Fruit fly (Drosophila melanogaster) whole organism, embryonic: Measurements from ENCODE around the gene Nepl20.

Source experiments
- Abd-B ChIP-seq: fragments of 200-800 bp; sonication (Bioruptor generic); optimal IDR thresholded peaks from 2 replicates; lab custom pipeline; 2018; ENCODE audit warnings: missing biosample characterization, mild to moderate bottlenecking, missing genetic modification characterization, moderate library complexity
- Ada2b ChIP-seq: fragments of 200-800 bp; sonication (Bioruptor generic); IDR thresholded peaks from 2 replicates; pipeline ENCODE4 v1.3.6; 2022; ENCODE audit warnings: missing biosample characterization, missing genetic modification characterization
- B-H2 ChIP-seq: fragments of 200-800 bp; sonication (Bioruptor generic); optimal IDR thresholded peaks from 2 replicates; lab custom pipeline; 2018; ENCODE audit warnings: missing biosample characterization, mild to moderate bottlenecking, missing genetic modification characterization
- CG1024 ChIP-seq: fragments of 200-800 bp; sonication (Bioruptor generic); IDR thresholded peaks from 2 replicates; pipeline ENCODE4 v1.3.6; 2022; ENCODE audit warnings: missing biosample characterization, missing genetic modification characterization
- CG13775 ChIP-seq: fragments of 200-800 bp; sonication (Bioruptor generic); optimal IDR thresholded peaks from 3 replicates; lab custom pipeline; 2017; ENCODE audit warnings: missing biosample characterization, mild to moderate bottlenecking, missing genetic modification characterization
- CG14441 ChIP-seq: fragments of 200-800 bp; sonication (Bioruptor generic); IDR thresholded peaks from 2 replicates; pipeline ENCODE4 v1.3.6; 2022; ENCODE audit warnings: missing biosample characterization, missing genetic modification characterization
- CG15269 ChIP-seq: fragments of 200-800 bp; sonication (Bioruptor generic); optimal IDR thresholded peaks from 2 replicates; lab custom pipeline; 2018; ENCODE audit warnings: missing biosample characterization, mild to moderate bottlenecking, missing genetic modification characterization, moderate library complexity
- CG15696 ChIP-seq: fragments of 200-800 bp; sonication (Bioruptor generic); optimal IDR thresholded peaks from 2 replicates; lab custom pipeline; 2019; ENCODE audit warnings: missing biosample characterization, mild to moderate bottlenecking, missing genetic modification characterization, moderate library complexity
- CG16815 ChIP-seq: fragments of 200-800 bp; sonication (Bioruptor generic); optimal IDR thresholded peaks from 3 replicates; lab custom pipeline; 2017; ENCODE audit warnings: missing biosample characterization, mild to moderate bottlenecking, missing genetic modification characterization
- CG16863 ChIP-seq: fragments of 200-800 bp; sonication (Bioruptor generic); optimal IDR thresholded peaks from 3 replicates; lab custom pipeline; 2016; ENCODE audit warnings: missing biosample characterization, missing genetic modification characterization
- CG17359 ChIP-seq: fragments of 200-800 bp; sonication (Bioruptor generic); optimal IDR thresholded peaks from 3 replicates; lab custom pipeline; 2018; ENCODE audit warnings: missing biosample characterization, mild to moderate bottlenecking, missing genetic modification characterization, moderate library complexity
- CG31365 ChIP-seq: fragments of 200-800 bp; sonication (Bioruptor generic); optimal IDR thresholded peaks from 2 replicates; lab custom pipeline; 2018; ENCODE audit warnings: missing biosample characterization, mild to moderate bottlenecking, missing genetic modification characterization
- CG33213 ChIP-seq: fragments of 200-800 bp; sonication (Bioruptor generic); optimal IDR thresholded peaks from 3 replicates; lab custom pipeline; 2016; ENCODE audit warnings: missing biosample characterization, missing genetic modification characterization
- CG34422 ChIP-seq: fragments of 200-800 bp; sonication (Bioruptor generic); IDR thresholded peaks from 3 replicates; pipeline ENCODE4 v1.3.6; 2022; ENCODE audit warnings: missing biosample characterization, missing genetic modification characterization
- CG6683 ChIP-seq: fragments of 200-800 bp; sonication (Bioruptor generic); optimal IDR thresholded peaks from 2 replicates; lab custom pipeline; 2017; ENCODE audit warnings: missing biosample characterization, mild to moderate bottlenecking, missing genetic modification characterization, missing genetic modification reagents
- CG6689 ChIP-seq: fragments of 200-800 bp; sonication (Bioruptor generic); IDR thresholded peaks from 2 replicates; pipeline ENCODE4 v1.3.6; 2022; ENCODE audit warnings: missing biosample characterization, missing genetic modification characterization
- CG7987 ChIP-seq: fragments of 200-800 bp; sonication (Bioruptor generic); optimal IDR thresholded peaks from 2 replicates; lab custom pipeline; 2018; ENCODE audit warnings: missing biosample characterization, mild to moderate bottlenecking, missing genetic modification characterization, moderate library complexity
- CG9215 ChIP-seq: fragments of 200-800 bp; sonication (Bioruptor generic); IDR thresholded peaks from 2 replicates; pipeline ENCODE4 v1.3.6; 2022; ENCODE audit warnings: missing biosample characterization, missing genetic modification characterization
- CG9437 ChIP-seq: fragments of 200-800 bp; sonication (Bioruptor generic); optimal IDR thresholded peaks from 2 replicates; lab custom pipeline; 2018; ENCODE audit warnings: missing biosample characterization, mild to moderate bottlenecking, missing genetic modification characterization
- CTCF ChIP-seq: fragments of 200-800 bp; sonication (Bioruptor generic); optimal IDR thresholded peaks from 2 replicates; lab custom pipeline; 2017; ENCODE audit warnings: missing biosample characterization, mild to moderate bottlenecking, missing genetic modification characterization, moderate library complexity
- CkIIα-i1 ChIP-seq: fragments of 200-800 bp; sonication (Bioruptor generic); IDR thresholded peaks from 2 replicates; pipeline ENCODE4 v1.3.6; 2022; ENCODE audit warnings: missing biosample characterization, missing genetic modification characterization
- D19B ChIP-seq: fragments of 200-800 bp; sonication (Bioruptor generic); optimal IDR thresholded peaks from 2 replicates; lab custom pipeline; 2017; ENCODE audit warnings: missing biosample characterization, mild to moderate bottlenecking, missing genetic modification characterization
- E2f2 ChIP-seq: fragments of 200-800 bp; sonication (Bioruptor generic); IDR thresholded peaks from 2 replicates; pipeline ENCODE4 v1.3.6; 2022; ENCODE audit warnings: missing biosample characterization, missing genetic modification characterization
- HmgD ChIP-seq: fragments of 200-800 bp; sonication (Bioruptor generic); optimal IDR thresholded peaks from 3 replicates; lab custom pipeline; 2016; ENCODE audit warnings: missing biosample characterization, missing genetic modification characterization
- Hmr ChIP-seq: fragments of 200-800 bp; sonication (Bioruptor generic); optimal IDR thresholded peaks from 3 replicates; lab custom pipeline; 2017; ENCODE audit warnings: mild to moderate bottlenecking, missing biosample characterization, missing genetic modification reagents, missing genetic modification characterization
- Hr51 ChIP-seq, 2 experiments: fragments of 200-800 bp; sonication (Bioruptor generic); optimal IDR thresholded peaks; 2 replicates in 1 of 2; 3 replicates in 1 of 2; lab custom pipeline; 2016 to 2018; ENCODE audit warnings: missing biosample characterization in 2 of 2, missing genetic modification characterization in 2 of 2, mild to moderate bottlenecking in 1 of 2, moderate library complexity in 1 of 2
- Lhr ChIP-seq: fragments of 200-800 bp; sonication (Bioruptor generic); optimal IDR thresholded peaks from 3 replicates; lab custom pipeline; 2017; ENCODE audit warnings: mild to moderate bottlenecking, missing biosample characterization, missing genetic modification reagents, missing genetic modification characterization
- MTF-1 ChIP-seq: fragments of 200-800 bp; sonication (Bioruptor generic); optimal IDR thresholded peaks from 2 replicates; lab custom pipeline; 2018; ENCODE audit warnings: missing biosample characterization, mild to moderate bottlenecking, missing genetic modification characterization, borderline replicate concordance
- Mrtf ChIP-seq: fragments of 200-800 bp; sonication (Bioruptor generic); IDR thresholded peaks from 3 replicates; pipeline ENCODE4 v1.3.6; 2022; ENCODE audit warnings: missing biosample characterization, missing genetic modification characterization
- Myb ChIP-seq: fragments of 200-800 bp; sonication (Bioruptor generic); optimal IDR thresholded peaks from 2 replicates; lab custom pipeline; 2016; ENCODE audit warnings: missing biosample characterization, missing genetic modification characterization
- Nf-YC ChIP-seq: fragments of 200-800 bp; optimal IDR thresholded peaks from 3 replicates; lab custom pipeline; 2019; ENCODE audit warnings: missing biosample characterization, mild to moderate bottlenecking, missing genetic modification characterization, moderate library complexity
- Rfx ChIP-seq: fragments of 200-800 bp; sonication (Bioruptor generic); IDR thresholded peaks from 2 replicates; pipeline ENCODE4 v1.3.6; 2022; ENCODE audit warnings: missing biosample characterization, missing genetic modification characterization
- Sin3A ChIP-seq: fragments of >200 bp; optimal IDR thresholded peaks from 2 replicates; lab custom pipeline; 2018
- Ssrp ChIP-seq: fragments of 200-800 bp; sonication (Bioruptor generic); optimal IDR thresholded peaks from 2 replicates; lab custom pipeline; 2018; ENCODE audit warnings: missing biosample characterization, mild to moderate bottlenecking, missing genetic modification characterization, moderate library complexity
- ap ChIP-seq: fragments of 200-800 bp; sonication (Bioruptor generic); IDR thresholded peaks from 2 replicates; pipeline ENCODE4 v1.3.6; 2022; ENCODE audit warnings: missing biosample characterization, missing genetic modification characterization
- ato ChIP-seq: fragments of 200-800 bp; sonication (Bioruptor generic); IDR thresholded peaks from 2 replicates; pipeline ENCODE4 v1.3.6; 2022; ENCODE audit warnings: missing biosample characterization, missing genetic modification characterization; ENCODE audit not compliant: partially characterized antibody
- emc ChIP-seq: fragments of 200-800 bp; sonication (Bioruptor generic); optimal IDR thresholded peaks from 2 replicates; lab custom pipeline; 2016; ENCODE audit warnings: missing biosample characterization, missing genetic modification characterization
- exex ChIP-seq: fragments of 200-800 bp; sonication (Bioruptor generic); optimal IDR thresholded peaks from 4 replicates; lab custom pipeline; 2018; ENCODE audit warnings: missing biosample characterization, mild to moderate bottlenecking, missing genetic modification characterization, moderate library complexity
- gcm ChIP-seq: fragments of 200-800 bp; sonication (Bioruptor generic); optimal IDR thresholded peaks from 2 replicates; lab custom pipeline; 2019; ENCODE audit warnings: missing biosample characterization, mild to moderate bottlenecking, missing genetic modification characterization, moderate library complexity
- hth ChIP-seq: fragments of >200 bp; optimal IDR thresholded peaks from 2 replicates; lab custom pipeline; 2017; ENCODE audit warnings: inconsistent platforms
- ind ChIP-seq: fragments of 200-800 bp; sonication (Bioruptor generic); optimal IDR thresholded peaks from 3 replicates; lab custom pipeline; 2016; ENCODE audit warnings: missing biosample characterization, missing genetic modification characterization
- kni ChIP-seq: fragments of 200-800 bp; sonication (Bioruptor generic); optimal IDR thresholded peaks from 3 replicates; lab custom pipeline; 2017; ENCODE audit warnings: mild to moderate bottlenecking, missing biosample characterization, missing genetic modification reagents, missing genetic modification characterization
- lola ChIP-seq, 3 experiments: fragments of >200 bp in 2 of 3; fragments of 200-800 bp in 1 of 3; sonication (Bioruptor generic) in 1 of 3; optimal IDR thresholded peaks; 2 replicates each; lab custom pipeline; 2017 to 2019; ENCODE audit warnings: missing biosample characterization in 3 of 3, missing genetic modification characterization in 3 of 3, mild to moderate bottlenecking in 1 of 3, moderate library complexity in 1 of 3
- nmo ChIP-seq: fragments of 200-800 bp; sonication (Bioruptor generic); optimal IDR thresholded peaks from 2 replicates; lab custom pipeline; 2018; ENCODE audit warnings: missing biosample characterization, mild to moderate bottlenecking, missing genetic modification characterization, moderate library complexity
- onecut ChIP-seq: fragments of 200-800 bp; sonication (Bioruptor generic); IDR thresholded peaks from 2 replicates; pipeline ENCODE4 v1.3.6; 2022; ENCODE audit warnings: missing biosample characterization, missing genetic modification characterization
- peb ChIP-seq: fragments of 200-800 bp; sonication (Bioruptor generic); IDR thresholded peaks from 2 replicates; pipeline ENCODE4 v1.3.6; 2022; ENCODE audit warnings: missing biosample characterization, missing genetic modification characterization
- ranshi ChIP-seq: fragments of 200-800 bp; sonication (Bioruptor generic); IDR thresholded peaks from 2 replicates; pipeline ENCODE4 v1.3.6; 2022; ENCODE audit warnings: missing biosample characterization, missing genetic modification characterization
- scrt ChIP-seq: fragments of 200-800 bp; sonication (Bioruptor generic); optimal IDR thresholded peaks from 2 replicates; lab custom pipeline; 2018; ENCODE audit warnings: missing biosample characterization, mild to moderate bottlenecking, missing genetic modification characterization, moderate library complexity
- tup ChIP-seq: fragments of 200-800 bp; sonication (Bioruptor generic); optimal IDR thresholded peaks from 2 replicates; lab custom pipeline; 2016; ENCODE audit warnings: missing biosample characterization, mild to moderate bottlenecking, missing genetic modification characterization, moderate library complexity

Nepl20 gene

dm6 chr3R:28880066-28880842 lies at the start of gene Nepl20, which contains the start of gene Nepl19 (continued):
- TF ChIP-seq kni (GFP tag; lab: Kevin White, UChicago) = no peak
- no peak for TF ChIP-seq HmgD (GFP tag; lab: Kevin White, UChicago)
- TF ChIP-seq CG6683 (GFP tag; lab: Kevin White, UChicago) = peak; percentile 67
- TF ChIP-seq gcm (GFP tag; lab: Kevin White, UChicago) = peak; percentile 70
- TF ChIP-seq CG1024 (GFP tag; lab: Robert Waterston, UW) = peak; percentile 67
- TF ChIP-seq MTF-1 = peak; percentile 53
- peak; percentile 33 for TF ChIP-seq D19B (GFP tag; lab: Kevin White, UChicago)
- TF ChIP-seq CG16815 (GFP tag; lab: Kevin White, UChicago) = peak; percentile 71
- TF ChIP-seq hth = no peak
- peak; percentile 77 for TF ChIP-seq Mrtf (GFP tag; lab: Robert Waterston, UW)
- peak; percentile 77 for TF ChIP-seq Ada2b (GFP tag; lab: Robert Waterston, UW)
- peak; percentile 78 for TF ChIP-seq ranshi (GFP tag; lab: Robert Waterston, UW)
- peak; percentile 79 for TF ChIP-seq ind (GFP tag; lab: Kevin White, UChicago)
- peak; percentile 49 for TF ChIP-seq Abd-B (GFP tag; lab: Kevin White, UChicago)
- TF ChIP-seq CkIIα-i1 (GFP tag; lab: Robert Waterston, UW) = peak; percentile 31; the same call in 1 of the 2 replicates
- peak; percentile 36 for TF ChIP-seq CG16863 (GFP tag; lab: Kevin White, UChicago)
- TF ChIP-seq CG9215 (GFP tag; lab: Robert Waterston, UW) = peak; percentile 69
- TF ChIP-seq CG34422 = peak; percentile 84
- TF ChIP-seq nmo = peak; percentile 85
- TF ChIP-seq emc (GFP tag; lab: Kevin White, UChicago) = no peak
- TF ChIP-seq Sin3A (lab: Kevin White, UChicago) = no peak
- peak; percentile 75 for TF ChIP-seq Ssrp (tag; lab: Kevin White, UChicago)
- peak in 1 of 2 experiments; percentile 28 for TF ChIP-seq Hr51 (GFP tag; optimal IDR thresholded peaks at IDR 0.05; lab: Kevin White, UChicago)
- TF ChIP-seq scrt (GFP tag; lab: Kevin White, UChicago) = peak; percentile 77
- TF ChIP-seq Myb (GFP tag; lab: Kevin White, UChicago) = peak; percentile 29
- peak; percentile 49 for TF ChIP-seq CG9437 (GFP tag; lab: Kevin White, UChicago)
- TF ChIP-seq lola (GFP tag; optimal IDR thresholded peaks at IDR 0.05; lab: Kevin White, UChicago) = peak in 1 of 3 experiments; percentile 68
- TF ChIP-seq CG31365 = peak; percentile 53
- peak; percentile 85 for TF ChIP-seq Hmr (GFP tag; lab: Kevin White, UChicago)
- peak; percentile 32 for TF ChIP-seq Lhr (GFP tag; lab: Kevin White, UChicago)
- TF ChIP-seq onecut (GFP tag; lab: Robert Waterston, UW) = peak; percentile 66
- TF ChIP-seq CG15269 = peak; percentile 79
- TF ChIP-seq Nf-YC = no peak
- TF ChIP-seq B-H2 = no peak
- TF ChIP-seq peb (GFP tag; lab: Robert Waterston, UW) = peak; percentile 75
- TF ChIP-seq exex (tag; lab: Kevin White, UChicago) = peak; percentile 21
- peak; percentile 60 for TF ChIP-seq E2f2 (GFP tag; lab: Robert Waterston, UW)
- no peak for TF ChIP-seq CTCF (GFP tag; lab: Kevin White, UChicago)
- TF ChIP-seq CG7987 (GFP tag; lab: Kevin White, UChicago) = peak; percentile 63
- peak; percentile 86 for TF ChIP-seq CG17359 (tag; lab: Kevin White, UChicago)
- TF ChIP-seq ap = peak; percentile 46; the same call in 1 of the 2 replicates
- peak; percentile 67 for TF ChIP-seq tup (GFP tag; lab: Kevin White, UChicago)
- no peak for TF ChIP-seq CG33213
- peak; percentile 87 for TF ChIP-seq Rfx (GFP tag; lab: Robert Waterston, UW)
- TF ChIP-seq CG15696 (tag; lab: Kevin White, UChicago) = peak; percentile 65
- TF ChIP-seq CG6689 (GFP tag; lab: Robert Waterston, UW) = peak; percentile 84
- no peak for TF ChIP-seq ato (GFP tag; lab: Robert Waterston, UW)
- peak; percentile 69 for TF ChIP-seq CG13775
- peak; percentile 79 for TF ChIP-seq CG14441 (GFP tag; lab: Robert Waterston, UW)
